Fruit fly (Drosophila melanogaster): ENCODE results near the gene RpL30.

RpL30 gene

dm6 chr2L:19051534-19052100, 42.5 kb upstream of the RpL30 start, which contains the start of gene Rpn3 (continued):
- TF ChIP-seq CG17361 (GFP tag; IDR thresholded peaks at IDR 0.05), result peak; percentile 83
- TF ChIP-seq CG14860 (GFP tag; IDR thresholded peaks at IDR 0.05; ENCODE audit: partially characterized antibody), result peak; percentile 66; the same call in 2 of the 3 replicates
- TF ChIP-seq Nf-YB (GFP tag; optimal IDR thresholded peaks at IDR 0.05), result peak; percentile 62
- peak; percentile 56 for TF ChIP-seq HHEX (GFP tag; optimal IDR thresholded peaks at IDR 0.05)
- peak; percentile 77 for TF ChIP-seq CG1603 (tag; optimal IDR thresholded peaks at IDR 0.05)
- peak; percentile 78 for TF ChIP-seq Mes4 (GFP tag; optimal IDR thresholded peaks at IDR 0.05)
- no peak for TF ChIP-seq nau (GFP tag; optimal IDR thresholded peaks at IDR 0.05)
- peak; percentile 29 for TF ChIP-seq Sry-β (GFP tag; optimal IDR thresholded peaks at IDR 0.05)
- TF ChIP-seq Bgb (GFP tag; IDR thresholded peaks at IDR 0.05; ENCODE audit: partially characterized antibody), result peak; percentile 40; the same call in 1 of the 2 replicates
- peak; percentile 91 for TF ChIP-seq Sox102F (GFP tag; optimal IDR thresholded peaks at IDR 0.05)
- no peak for TF ChIP-seq Dip2 (GFP tag; IDR thresholded peaks at IDR 0.05)
- no peak for TF ChIP-seq CG17568 (GFP tag; optimal IDR thresholded peaks at IDR 0.05)
- TF ChIP-seq Hr39 (optimal IDR thresholded peaks at IDR 0.05), result no peak
- peak; percentile 95 for TF ChIP-seq vvl (GFP tag; IDR thresholded peaks at IDR 0.05)
- peak; percentile 86 for TF ChIP-seq lbe (GFP tag; optimal IDR thresholded peaks at IDR 0.05)
- peak; percentile 14 for TF ChIP-seq da (GFP tag; optimal IDR thresholded peaks at IDR 0.05)
- TF ChIP-seq Blimp-1 (GFP tag; optimal IDR thresholded peaks at IDR 0.05), result peak; percentile 85
- TF ChIP-seq CG17802 (tag; optimal IDR thresholded peaks at IDR 0.05), result peak; percentile 54
- peak; percentile 88 for TF ChIP-seq CHES-1-like (GFP tag; optimal IDR thresholded peaks at IDR 0.05)
- TF ChIP-seq CG4328 (GFP tag; optimal IDR thresholded peaks at IDR 0.05), result peak; percentile 36
- TF ChIP-seq CG4854 (GFP tag; optimal IDR thresholded peaks at IDR 0.05), result peak; percentile 65
- TF ChIP-seq scrt (GFP tag; optimal IDR thresholded peaks at IDR 0.05), result peak; percentile 63
- TF ChIP-seq CG1602 (GFP tag; optimal IDR thresholded peaks at IDR 0.05), result peak; percentile 86
- peak; percentile 80 for TF ChIP-seq cato (GFP tag; optimal IDR thresholded peaks at IDR 0.05; ENCODE audit: borderline replicate concordance)
- peak; percentile 18 for TF ChIP-seq CG17186 (GFP tag; optimal IDR thresholded peaks at IDR 0.05)
- TF ChIP-seq pan (optimal IDR thresholded peaks at IDR 0.05), result no peak
- peak in 1 of 2 experiments; percentile 92 for TF ChIP-seq pan (GFP tag; optimal IDR thresholded peaks at IDR 0.05 in 1 of 2, IDR thresholded peaks at IDR 0.05 in 1 of 2)
- peak; percentile 74 for TF ChIP-seq tap (tag; optimal IDR thresholded peaks at IDR 0.05)
- peak; percentile 83 for TF ChIP-seq Side (GFP tag; optimal IDR thresholded peaks at IDR 0.05)
- no peak for TF ChIP-seq eve (GFP tag; optimal IDR thresholded peaks at IDR 0.05)
- peak; percentile 67 for TF ChIP-seq CG15514 (GFP tag; optimal IDR thresholded peaks at IDR 0.05)
- TF ChIP-seq CG11695 (GFP tag; IDR thresholded peaks at IDR 0.05), result peak; percentile 86
- peak; percentile 68 for TF ChIP-seq slou (GFP tag; optimal IDR thresholded peaks at IDR 0.05)
- peak; percentile 66 for TF ChIP-seq unc-4 (GFP tag; IDR thresholded peaks at IDR 0.05; ENCODE audit: partially characterized antibody)
- TF ChIP-seq schlank (tag; optimal IDR thresholded peaks at IDR 0.05), result peak; percentile 31
- TF ChIP-seq CG18619 (GFP tag; optimal IDR thresholded peaks at IDR 0.05), result peak; percentile 61
- TF ChIP-seq CG31441 (GFP tag; IDR thresholded peaks at IDR 0.05), result peak; percentile 88
- peak; percentile 91 for TF ChIP-seq bab2 (GFP tag; optimal IDR thresholded peaks at IDR 0.05)
- TF ChIP-seq CG9215 (GFP tag; IDR thresholded peaks at IDR 0.05), result peak; percentile 62
- TF ChIP-seq wor (GFP tag; IDR thresholded peaks at IDR 0.05), result peak; percentile 71
- peak; percentile 74 to 82 for TF ChIP-seq Hr51 (GFP tag; optimal IDR thresholded peaks at IDR 0.05)
- peak; percentile 53; the same call in 1 of the 2 replicates for TF ChIP-seq CG7372 (GFP tag; IDR thresholded peaks at IDR 0.05)
- TF ChIP-seq CG16813 (GFP tag; IDR thresholded peaks at IDR 0.05; ENCODE audit: partially characterized antibody), result peak; percentile 64; the same call in 2 of the 3 replicates
- peak; percentile 89 for TF ChIP-seq Ada2b (GFP tag; IDR thresholded peaks at IDR 0.05)
- no peak for TF ChIP-seq CG16779 (GFP tag; IDR thresholded peaks at IDR 0.05)
- peak; percentile 63 for TF ChIP-seq Dref (GFP tag; IDR thresholded peaks at IDR 0.05)
- TF ChIP-seq Six4 (GFP tag; optimal IDR thresholded peaks at IDR 0.05), result peak; percentile 86
- peak; percentile 79 for TF ChIP-seq CG16863 (GFP tag; optimal IDR thresholded peaks at IDR 0.05)
- peak; percentile 66 for TF ChIP-seq CG15696 (tag; optimal IDR thresholded peaks at IDR 0.05)

Measured in whole organism, embryonic.